Fruit fly (Drosophila melanogaster) whole organism: ENCODE data around the gene CG32269.
A peak's percentile ranks its signal among the peaks of the same experiment; 100 is the strongest.

Experiments used
- CG8478 ChIP-seq: fragments of >200 bp; optimal IDR thresholded peaks from 2 replicates; lab custom pipeline; 2018; ENCODE audit warnings: inconsistent platforms
- Dll ChIP-seq: fragments of >200 bp; optimal IDR thresholded peaks from 2 replicates; lab custom pipeline; 2017
- EcR ChIP-seq, 2 experiments: fragments of >200 bp; optimal IDR thresholded peaks; 2 replicates each; lab custom pipeline; 2017; ENCODE audit warnings: missing biosample characterization in 2 of 2, missing genetic modification characterization in 2 of 2, missing genetic modification reagents in 2 of 2
- pan ChIP-seq: fragments of >200 bp; optimal IDR thresholded peaks from 2 replicates; lab custom pipeline; 2017
- psq ChIP-seq: fragments of >200 bp; optimal IDR thresholded peaks from 2 replicates; lab custom pipeline; 2017
- usp ChIP-seq: fragments of >200 bp; optimal IDR thresholded peaks from 2 replicates; lab custom pipeline; 2017; ENCODE audit warnings: missing biosample characterization, missing genetic modification characterization, mixed read lengths

Gene CG32269

DNA sequence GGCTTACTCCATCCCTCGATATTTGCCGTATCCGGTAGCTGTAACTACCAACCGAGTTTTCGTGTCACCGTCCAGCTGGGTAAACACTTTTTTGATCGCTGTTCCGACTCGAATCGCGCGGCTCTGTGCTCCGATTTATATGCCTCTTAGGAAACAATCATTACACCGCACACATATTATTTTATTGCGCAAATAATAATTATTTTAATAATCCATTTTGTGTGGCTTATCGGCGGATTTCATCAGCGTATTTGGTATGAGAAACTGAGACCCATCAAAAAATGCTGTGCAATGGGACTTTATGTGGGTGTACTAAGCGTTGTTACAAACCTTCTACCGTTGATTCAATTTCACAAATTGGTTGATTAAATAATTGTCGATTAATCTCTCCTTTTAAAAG, 5.7 kb downstream of the CG32269 start, which contains the start of gene CG32271:
TSS of gene CG32271 (minus strand) at position 101 of the 400 bp plus-strand sequence.
- TF ChIP-seq Dll (lab: Kevin White, UChicago) (no peak), EcR (GFP tag; optimal IDR thresholded peaks at IDR 0.05; lab: Kevin White, UChicago) (no peak), usp (GFP tag; lab: Kevin White, UChicago) (no peak)

- TF ChIP-seq Dll (lab: Kevin White, UChicago) (no peak), psq (lab: Kevin White, UChicago) (no peak), CG8478 (lab: Kevin White, UChicago) (no peak), EcR (GFP tag; optimal IDR thresholded peaks at IDR 0.05; lab: Kevin White, UChicago) (no peak), pan (no peak)
These were observed 10.1 kb downstream of the CG32269 start, which contains the start of the genes CG32276 and gry for dm6 chr3L:3198447-3199402. Gene CG32276 (minus strand): TSS chr3L:3199047. Gene gry (plus strand): TSS chr3L:3199090.

DNA sequence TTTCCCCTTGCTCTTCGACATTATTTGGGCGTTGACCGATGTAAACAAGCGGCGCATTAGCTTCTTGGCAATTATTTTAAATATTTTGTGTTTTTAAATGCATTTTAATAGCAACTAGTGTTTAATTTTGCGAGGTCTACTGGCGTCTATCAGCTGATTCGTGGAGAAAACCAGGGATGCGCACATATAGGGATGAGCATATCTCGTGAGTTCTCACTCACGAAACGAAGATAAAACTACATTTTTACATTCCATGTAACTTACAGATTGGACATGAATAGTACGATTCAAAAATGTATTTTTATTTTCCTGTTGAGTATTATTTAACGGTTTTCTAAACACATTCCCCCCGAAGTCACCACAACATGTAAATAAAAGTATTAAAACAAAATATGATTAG, 11.3 kb downstream of the CG32269 start, which contains the start of gene CG14966:
TSS of gene CG14966 (minus strand) at position 168 of the 400 bp plus-strand sequence.
- TF ChIP-seq CG8478 (lab: Kevin White, UChicago) (no peak), pan (no peak), Dll (lab: Kevin White, UChicago) (no peak), usp (GFP tag; lab: Kevin White, UChicago) (no peak), psq (lab: Kevin White, UChicago) (no peak), EcR (GFP tag; optimal IDR thresholded peaks at IDR 0.05; lab: Kevin White, UChicago) (no peak)

DNA sequence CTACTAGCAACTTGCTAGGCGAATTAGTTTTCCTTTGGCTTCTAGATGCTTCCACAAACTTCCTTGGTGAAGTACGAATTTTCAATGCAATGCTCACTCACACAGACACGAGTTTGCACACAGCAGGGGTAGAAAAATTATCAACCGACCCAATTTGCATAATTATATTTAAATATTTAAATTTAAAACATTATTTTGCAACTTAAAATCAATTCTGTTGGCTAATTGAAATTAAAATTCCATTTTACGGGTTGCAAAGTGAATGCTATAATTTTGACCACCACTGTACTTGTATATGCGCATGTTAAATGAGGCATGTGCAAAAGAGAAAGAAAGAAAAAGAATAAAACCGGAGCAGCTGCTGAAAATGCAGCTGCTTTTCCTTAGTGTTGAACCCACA, 14.7 kb downstream of the CG32269 start:
- no peak for TF ChIP-seq EcR (GFP tag; optimal IDR thresholded peaks at IDR 0.05; lab: Kevin White, UChicago)
- no peak for TF ChIP-seq usp (GFP tag; lab: Kevin White, UChicago)
- TF ChIP-seq psq (lab: Kevin White, UChicago), result no peak
- no peak for TF ChIP-seq CG8478 (lab: Kevin White, UChicago)
- no peak for TF ChIP-seq pan
- TF ChIP-seq Dll (lab: Kevin White, UChicago), result no peak

- TF ChIP-seq psq (lab: Kevin White, UChicago), result no peak
- no peak for TF ChIP-seq Dll (lab: Kevin White, UChicago)
- TF ChIP-seq pan, result no peak
- TF ChIP-seq usp (GFP tag; lab: Kevin White, UChicago), result no peak
- no peak for TF ChIP-seq EcR (GFP tag; optimal IDR thresholded peaks at IDR 0.05; lab: Kevin White, UChicago)
- no peak for TF ChIP-seq CG8478 (lab: Kevin White, UChicago)
These were observed 15.9 kb downstream of the CG32269 start, which contains the start of gene Hsp83 for dm6 chr3L:3192912-3193311. Gene Hsp83 (plus strand): TSS chr3L:3192969.

DNA sequence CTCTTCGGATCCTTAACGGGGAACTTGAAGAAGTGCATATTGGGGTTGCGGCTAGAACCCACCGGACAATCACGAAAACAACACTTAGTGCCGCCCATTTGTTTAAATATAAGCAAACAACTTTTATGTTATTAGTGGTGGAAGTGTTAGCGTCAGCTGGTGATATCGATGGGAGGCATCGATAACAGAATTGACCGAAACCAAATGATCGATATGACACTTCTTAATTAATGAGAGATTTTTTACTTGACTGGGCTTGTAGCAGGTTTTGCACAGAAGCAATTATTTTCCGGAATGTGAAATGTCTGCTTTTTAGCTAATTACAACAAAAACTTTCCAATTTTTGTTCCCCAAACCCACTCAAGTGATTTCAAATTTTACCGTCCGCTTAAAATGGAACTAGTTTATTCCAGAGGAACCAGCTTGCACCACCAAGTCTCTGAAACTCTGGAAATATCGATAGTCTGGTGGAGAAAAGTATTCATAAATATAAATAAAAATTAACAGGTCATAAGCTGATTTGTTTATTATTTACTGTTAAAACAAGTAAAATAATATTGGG, 16.4 kb downstream of the CG32269 start, which contains the start of gene CG14965:
TSS of gene CG14965 (minus strand) at position 159 of the 562 bp plus-strand sequence.
- no peak for TF ChIP-seq psq (lab: Kevin White, UChicago)
- no peak for TF ChIP-seq CG8478 (lab: Kevin White, UChicago)
- TF ChIP-seq Dll (lab: Kevin White, UChicago), result no peak
- no peak for TF ChIP-seq EcR (GFP tag; optimal IDR thresholded peaks at IDR 0.05; lab: Kevin White, UChicago)
- TF ChIP-seq usp (GFP tag; lab: Kevin White, UChicago), result no peak
- TF ChIP-seq pan, result no peak

dm6 chr3L:3189647-3190046, 19.1 kb downstream of the CG32269 start, which contains the start of the genes CG42525 and CG14958:
Gene CG42525 (minus strand): TSS chr3L:3189747.
Gene CG14958 (plus strand): TSS chr3L:3189978.
- TF ChIP-seq pan, result no peak
- no peak for TF ChIP-seq Dll (lab: Kevin White, UChicago)
- TF ChIP-seq usp (GFP tag; lab: Kevin White, UChicago), result no peak
- no peak for TF ChIP-seq EcR (GFP tag; optimal IDR thresholded peaks at IDR 0.05; lab: Kevin White, UChicago)
- TF ChIP-seq psq (lab: Kevin White, UChicago), result no peak
- TF ChIP-seq CG8478 (lab: Kevin White, UChicago), result no peak

DNA sequence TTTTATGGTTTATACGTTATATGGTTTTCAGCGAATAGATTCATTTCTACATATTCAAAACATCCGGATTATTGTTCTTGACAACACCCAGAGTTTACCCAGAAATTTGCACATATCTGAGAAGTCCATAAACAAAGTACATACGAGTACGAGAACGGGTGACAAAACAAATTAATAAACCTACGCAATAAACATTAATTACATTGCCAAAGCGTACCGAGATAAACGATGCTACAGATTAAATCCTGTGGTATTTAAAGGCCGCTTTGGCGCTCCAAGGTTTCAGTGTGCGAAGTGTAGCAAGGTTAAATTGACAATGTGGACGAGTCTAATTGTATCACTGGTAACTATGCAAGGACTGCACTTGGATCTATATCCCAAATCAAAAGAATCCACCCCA, 21.5 kb downstream of the CG32269 start, which contains the start of gene CG14957:
TSS of gene CG14957 (plus strand) at position 301 of the 400 bp plus-strand sequence.
- TF ChIP-seq usp (GFP tag; lab: Kevin White, UChicago), result no peak
- TF ChIP-seq CG8478 (lab: Kevin White, UChicago), result no peak
- TF ChIP-seq pan, result no peak
- no peak for TF ChIP-seq Dll (lab: Kevin White, UChicago)
- no peak for TF ChIP-seq EcR (GFP tag; optimal IDR thresholded peaks at IDR 0.05; lab: Kevin White, UChicago)
- no peak for TF ChIP-seq psq (lab: Kevin White, UChicago)

- TF ChIP-seq EcR (GFP tag; optimal IDR thresholded peaks at IDR 0.05; lab: Kevin White, UChicago) (no peak), CG8478 (lab: Kevin White, UChicago) (no peak), Dll (lab: Kevin White, UChicago) (no peak), psq (lab: Kevin White, UChicago) (no peak), pan (no peak), usp (GFP tag; lab: Kevin White, UChicago) (no peak)
These were observed 22.4 kb downstream of the CG32269 start, which contains the start of gene CG32284 for dm6 chr3L:3186364-3186763. Gene CG32284 (plus strand): TSS chr3L:3186664.

DNA sequence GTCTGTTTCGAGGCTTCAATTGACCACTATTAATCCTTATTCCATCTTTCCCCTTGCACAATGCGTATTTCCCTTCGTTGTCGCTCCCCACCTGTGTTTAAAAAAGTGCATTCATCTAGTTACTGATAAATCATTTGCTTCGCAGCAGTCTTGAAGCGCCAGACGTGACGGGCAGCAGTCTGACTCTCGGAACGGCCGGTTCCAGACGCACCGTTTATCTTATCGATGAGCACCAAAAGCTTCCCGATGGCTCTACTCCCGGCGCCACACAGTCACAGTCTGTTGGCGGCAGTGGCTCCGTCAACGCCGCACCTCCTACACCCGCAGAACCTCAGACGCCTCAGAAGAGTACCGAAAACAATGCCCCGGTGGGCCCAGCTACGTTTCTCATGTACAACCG, 24.7 kb downstream of the CG32269 start, which contains the start of gene CG42494:
TSS of gene CG42494 (plus strand) at position 301 of the 400 bp plus-strand sequence.
- TF ChIP-seq CG8478 (lab: Kevin White, UChicago) (no peak), EcR (GFP tag; optimal IDR thresholded peaks at IDR 0.05; lab: Kevin White, UChicago) (no peak), usp (GFP tag; lab: Kevin White, UChicago) (no peak), Dll (lab: Kevin White, UChicago) (no peak), pan (no peak), psq (lab: Kevin White, UChicago) (no peak)

dm6 chr3L:3179474-3179873, 29.3 kb downstream of the CG32269 start:
- no peak for TF ChIP-seq CG8478 (lab: Kevin White, UChicago)
- no peak for TF ChIP-seq pan
- peak in 1 of 2 experiments; percentile 79 for TF ChIP-seq EcR (GFP tag; optimal IDR thresholded peaks at IDR 0.05; lab: Kevin White, UChicago)
